Fruit fly (Drosophila melanogaster) whole organism, embryonic: ENCODE measurements around the gene CG5969.

Experiments
- Adf1 ChIP-seq: fragments of 200-800 bp; sonication (Bioruptor generic); IDR thresholded peaks from 2 replicates; pipeline ENCODE4 v1.3.6; 2022; ENCODE audit warnings: missing biosample characterization, missing genetic modification characterization
- Aef1 ChIP-seq: fragments of 200-800 bp; sonication (Bioruptor generic); IDR thresholded peaks from 3 replicates; pipeline ENCODE4 v1.3.6; 2022; ENCODE audit warnings: missing biosample characterization, missing genetic modification characterization
- CG10321 ChIP-seq: fragments of 200-800 bp; sonication (Bioruptor generic); IDR thresholded peaks from 2 replicates; pipeline ENCODE4 v1.3.6; 2022; ENCODE audit warnings: missing biosample characterization, missing genetic modification characterization
- CG10543 ChIP-seq: fragments of 200-800 bp; sonication (Bioruptor generic); optimal IDR thresholded peaks from 3 replicates; lab custom pipeline; 2017; ENCODE audit warnings: missing biosample characterization, mild to moderate bottlenecking, missing genetic modification characterization, moderate library complexity
- CG11093 ChIP-seq: fragments of 200-800 bp; sonication (Bioruptor generic); IDR thresholded peaks from 3 replicates; pipeline ENCODE4 v1.3.6; 2022; ENCODE audit warnings: missing biosample characterization, missing genetic modification characterization
- CG11247 ChIP-seq: fragments of 200-800 bp; sonication (Bioruptor generic); IDR thresholded peaks from 2 replicates; pipeline ENCODE4 v1.3.6; 2022; ENCODE audit warnings: missing biosample characterization, missing genetic modification characterization
- CG12071 ChIP-seq: fragments of 200-800 bp; sonication (Bioruptor generic); optimal IDR thresholded peaks from 3 replicates; lab custom pipeline; 2018; ENCODE audit warnings: missing biosample characterization, mild to moderate bottlenecking, missing genetic modification characterization
- CG1233 ChIP-seq: fragments of 200-800 bp; sonication (Bioruptor generic); optimal IDR thresholded peaks from 4 replicates; lab custom pipeline; 2018; ENCODE audit warnings: missing biosample characterization, mild to moderate bottlenecking, missing genetic modification characterization
- CG12769 ChIP-seq: fragments of 200-800 bp; sonication (Bioruptor generic); optimal IDR thresholded peaks from 2 replicates; lab custom pipeline; 2019; ENCODE audit warnings: missing biosample characterization, mild to moderate bottlenecking, missing genetic modification characterization, moderate library complexity
- CG13287 ChIP-seq: fragments of 200-800 bp; sonication (Bioruptor generic); IDR thresholded peaks from 2 replicates; pipeline ENCODE4 v1.3.6; 2022; ENCODE audit warnings: missing biosample characterization, missing genetic modification characterization; ENCODE audit not compliant: partially characterized antibody
- CG15601 ChIP-seq: fragments of 200-800 bp; sonication (Bioruptor generic); optimal IDR thresholded peaks from 3 replicates; lab custom pipeline; 2019; ENCODE audit warnings: missing biosample characterization, mild to moderate bottlenecking, missing genetic modification characterization, moderate library complexity
- CG2199 ChIP-seq: fragments of 200-800 bp; sonication (Bioruptor generic); IDR thresholded peaks from 3 replicates; pipeline ENCODE4 v1.3.6; 2022; ENCODE audit warnings: missing biosample characterization, missing genetic modification characterization
- CG3065 ChIP-seq: fragments of 200-800 bp; sonication (Bioruptor generic); optimal IDR thresholded peaks from 2 replicates; lab custom pipeline; 2016; ENCODE audit warnings: missing biosample characterization, missing genetic modification characterization
- CG4328 ChIP-seq: fragments of 200-800 bp; sonication (Bioruptor generic); optimal IDR thresholded peaks from 3 replicates; lab custom pipeline; 2017; ENCODE audit warnings: missing biosample characterization, missing genetic modification reagents, missing genetic modification characterization
- CG4424 ChIP-seq: fragments of 200-800 bp; sonication (Bioruptor generic); optimal IDR thresholded peaks from 3 replicates; lab custom pipeline; 2016; ENCODE audit warnings: missing biosample characterization, missing genetic modification characterization
- CG6683 ChIP-seq: fragments of 200-800 bp; sonication (Bioruptor generic); optimal IDR thresholded peaks from 2 replicates; lab custom pipeline; 2017; ENCODE audit warnings: missing biosample characterization, mild to moderate bottlenecking, missing genetic modification characterization, missing genetic modification reagents
- Gug ChIP-seq: fragments of 200-800 bp; sonication (Bioruptor generic); IDR thresholded peaks from 4 replicates; pipeline ENCODE4 v1.3.6; 2022; ENCODE audit warnings: missing biosample characterization, missing genetic modification characterization
- HLH3B ChIP-seq: fragments of 200-800 bp; sonication (Bioruptor generic); IDR thresholded peaks from 2 replicates; pipeline ENCODE4 v1.3.6; 2022; ENCODE audit warnings: missing biosample characterization, missing genetic modification characterization
- HmgZ ChIP-seq: fragments of 200-800 bp; sonication (Bioruptor generic); optimal IDR thresholded peaks from 2 replicates; lab custom pipeline; 2018; ENCODE audit warnings: missing biosample characterization, mild to moderate bottlenecking, missing genetic modification characterization
- Kr ChIP-seq: fragments of 200-800 bp; sonication (Bioruptor generic); optimal IDR thresholded peaks from 2 replicates; lab custom pipeline; 2017; ENCODE audit warnings: missing biosample characterization, mild to moderate bottlenecking, missing genetic modification characterization
- MBD-R2 ChIP-seq: fragments of 200-800 bp; sonication (Bioruptor generic); IDR thresholded peaks from 2 replicates; pipeline ENCODE4 v1.3.6; 2022; ENCODE audit warnings: missing biosample characterization, missing genetic modification characterization
- Med ChIP-seq: fragments of 200-800 bp; sonication (Bioruptor generic); peaks from one replicate; lab custom pipeline; 2016; ENCODE audit warnings: missing biosample characterization, missing genetic modification characterization, mild to moderate bottlenecking, inconsistent platforms, moderate library complexity
- Meics ChIP-seq: fragments of 200-800 bp; sonication (Bioruptor generic); optimal IDR thresholded peaks from 2 replicates; lab custom pipeline; 2017; ENCODE audit warnings: missing biosample characterization, mild to moderate bottlenecking, missing genetic modification characterization
- PHDP ChIP-seq: fragments of 200-800 bp; sonication (Bioruptor generic); optimal IDR thresholded peaks from 3 replicates; lab custom pipeline; 2018; ENCODE audit warnings: missing biosample characterization, mild to moderate bottlenecking, missing genetic modification characterization, moderate library complexity
- Ptx1 ChIP-seq: fragments of 200-800 bp; sonication (Bioruptor generic); IDR thresholded peaks from 2 replicates; pipeline ENCODE4 v1.3.6; 2022; ENCODE audit warnings: missing biosample characterization, missing genetic modification characterization
- Rfx ChIP-seq: fragments of 200-800 bp; sonication (Bioruptor generic); IDR thresholded peaks from 2 replicates; pipeline ENCODE4 v1.3.6; 2022; ENCODE audit warnings: missing biosample characterization, missing genetic modification characterization
- Stat92E ChIP-seq, 3 experiments: fragments of >200 bp in 2 of 3; fragments of 200-800 bp in 1 of 3; sonication (Bioruptor generic) in 1 of 3; optimal IDR thresholded peaks; 2 replicates each; lab custom pipeline; 2017 to 2019; ENCODE audit warnings: missing biosample characterization in 3 of 3, missing genetic modification characterization in 3 of 3, mild to moderate bottlenecking in 1 of 3, moderate library complexity in 1 of 3
- caup ChIP-seq: fragments of 200-800 bp; sonication (Bioruptor generic); optimal IDR thresholded peaks from 3 replicates; lab custom pipeline; 2017; ENCODE audit warnings: missing biosample characterization, mild to moderate bottlenecking, missing genetic modification characterization, moderate library complexity; ENCODE audit not compliant: severe bottlenecking
- chinmo ChIP-seq: fragments of 200-800 bp; sonication (Bioruptor generic); IDR thresholded peaks from 4 replicates; pipeline ENCODE4 v1.3.6; 2022; ENCODE audit warnings: missing biosample characterization, missing genetic modification characterization; ENCODE audit not compliant: partially characterized antibody
- crol ChIP-seq: fragments of 200-800 bp; sonication (Bioruptor generic); IDR thresholded peaks from 2 replicates; pipeline ENCODE4 v1.3.6; 2022; ENCODE audit warnings: missing biosample characterization, missing genetic modification characterization
- cwo ChIP-seq: fragments of 200-800 bp; sonication (Bioruptor generic); optimal IDR thresholded peaks from 3 replicates; lab custom pipeline; 2017; ENCODE audit warnings: missing biosample characterization, missing genetic modification characterization, mild to moderate bottlenecking, moderate library complexity, missing genetic modification reagents
- exex ChIP-seq: fragments of 200-800 bp; sonication (Bioruptor generic); optimal IDR thresholded peaks from 4 replicates; lab custom pipeline; 2018; ENCODE audit warnings: missing biosample characterization, mild to moderate bottlenecking, missing genetic modification characterization, moderate library complexity
- gro ChIP-seq: fragments of 200-800 bp; sonication (Bioruptor generic); optimal IDR thresholded peaks from 2 replicates; lab custom pipeline; 2016; ENCODE audit warnings: missing biosample characterization, missing genetic modification characterization
- kni ChIP-seq: fragments of 200-800 bp; sonication (Bioruptor generic); optimal IDR thresholded peaks from 3 replicates; lab custom pipeline; 2017; ENCODE audit warnings: mild to moderate bottlenecking, missing biosample characterization, missing genetic modification reagents, missing genetic modification characterization
- luna ChIP-seq: fragments of 200-800 bp; sonication (Bioruptor generic); optimal IDR thresholded peaks from 2 replicates; lab custom pipeline; 2016; ENCODE audit warnings: missing biosample characterization, missing genetic modification characterization
- mam ChIP-seq: fragments of 200-800 bp; sonication (Bioruptor generic); optimal IDR thresholded peaks from 3 replicates; lab custom pipeline; 2016; ENCODE audit warnings: missing biosample characterization, missing genetic modification characterization
- mirr ChIP-seq: fragments of 200-800 bp; sonication (Bioruptor generic); optimal IDR thresholded peaks from 3 replicates; lab custom pipeline; 2018; ENCODE audit warnings: missing biosample characterization, mild to moderate bottlenecking, missing genetic modification characterization
- nau ChIP-seq: fragments of 200-800 bp; sonication (Bioruptor generic); optimal IDR thresholded peaks from 3 replicates; lab custom pipeline; 2017; ENCODE audit warnings: missing biosample characterization, mild to moderate bottlenecking, missing genetic modification characterization, missing genetic modification reagents
- sd ChIP-seq: fragments of 200-800 bp; sonication (Bioruptor generic); optimal IDR thresholded peaks from 3 replicates; lab custom pipeline; 2018; ENCODE audit warnings: missing biosample characterization, mild to moderate bottlenecking, missing genetic modification characterization, moderate library complexity
- sisA ChIP-seq: fragments of 200-800 bp; sonication (Bioruptor generic); IDR thresholded peaks from 2 replicates; pipeline ENCODE4 v1.3.6; 2022; ENCODE audit warnings: missing biosample characterization, missing genetic modification characterization
- sr ChIP-seq: fragments of 200-800 bp; sonication (Bioruptor generic); IDR thresholded peaks from 3 replicates; pipeline ENCODE4 v1.3.6; 2022; ENCODE audit warnings: missing biosample characterization, missing genetic modification characterization
- sug ChIP-seq: fragments of 200-800 bp; optimal IDR thresholded peaks from 2 replicates; lab custom pipeline; 2019; ENCODE audit warnings: missing biosample characterization, mild to moderate bottlenecking, missing genetic modification characterization, moderate library complexity

CG5969 gene

DNA sequence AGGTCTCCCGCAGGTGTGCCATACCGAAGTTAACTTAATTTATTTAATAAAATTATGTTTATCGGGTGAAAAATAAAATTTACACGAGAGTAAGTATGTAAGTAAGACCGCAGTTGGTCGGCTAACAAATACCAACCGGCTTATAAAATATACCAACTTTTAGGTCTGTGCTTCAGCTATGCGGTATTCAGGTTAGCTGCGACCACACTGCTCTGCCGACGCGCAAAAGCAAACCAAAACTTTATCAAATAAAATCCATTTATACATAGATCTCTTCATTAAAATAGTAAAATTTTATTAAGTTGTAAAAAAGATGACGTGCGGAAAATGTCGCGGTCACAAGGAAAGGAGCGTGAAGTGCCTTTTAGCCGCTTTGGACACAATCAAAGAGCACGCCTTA lies 37.5 kb upstream of the CG5969 start, which contains the start of the genes mRpL15 and CtIP (continued):
- TF ChIP-seq CG15601 = no peak
- TF ChIP-seq sug = peak; percentile 1

DNA sequence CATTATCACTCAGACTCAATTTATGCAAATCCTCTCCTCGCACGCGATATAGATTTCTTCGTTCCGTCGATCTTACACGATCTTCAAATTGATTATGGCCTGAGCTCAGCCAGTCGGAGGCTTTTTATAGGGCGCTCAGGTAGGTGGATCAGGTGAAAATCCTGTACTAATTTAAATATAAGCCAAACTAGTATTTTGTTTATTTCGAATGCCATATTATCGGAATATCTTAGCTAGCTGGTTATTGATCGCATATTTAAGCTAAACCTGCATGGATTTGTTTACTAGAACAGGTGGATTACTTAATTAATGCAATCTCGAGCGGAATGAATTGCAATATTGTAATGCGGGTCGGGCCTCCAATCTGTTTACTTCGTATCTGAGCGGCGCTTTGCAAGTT lies 33.8 kb upstream of the CG5969 start, which contains the start of gene Hpd:
Gene Hpd, minus strand, starts transcription at position 101 of the 400 bp plus-strand sequence.
- TF ChIP-seq chinmo (0 out of 4 replicates have a peak, but pooled peaks have one; percentile 8), mirr (GFP tag; lab: Kevin White, UChicago) (no peak), HLH3B (GFP tag; lab: Robert Waterston, UW) (no peak)

dm6 chr3L:20440902-20441429 lies 32.6 kb upstream of the CG5969 start:
- TF ChIP-seq CG11247 (GFP tag; lab: Robert Waterston, UW) (0 out of 2 replicates have a peak, but pooled peaks have one; percentile 9), CG2199 (GFP tag; lab: Robert Waterston, UW) (no peak), mam (GFP tag; lab: Kevin White, UChicago) (no peak), sr (GFP tag; lab: Robert Waterston, UW) (peak; percentile 98), Rfx (0 out of 2 replicates have a peak, but pooled peaks have one; percentile 5), mirr (GFP tag; lab: Kevin White, UChicago) (peak; percentile 53), CG13287 (GFP tag; lab: Robert Waterston, UW) (no peak), HmgZ (tag; lab: Kevin White, UChicago) (no peak), Med (peak; percentile 74), gro (GFP tag; lab: Kevin White, UChicago) (peak; percentile 37), sd (tag; lab: Kevin White, UChicago) (peak; percentile 5), CG12769 (tag; lab: Kevin White, UChicago) (peak; percentile 92), cwo (GFP tag; lab: Kevin White, UChicago) (peak; percentile 17), Ptx1 (0 out of 2 replicates have a peak, but pooled peaks have one; percentile 5), nau (GFP tag; lab: Kevin White, UChicago) (peak; percentile 92), luna (GFP tag; lab: Kevin White, UChicago) (no peak), chinmo (peak; percentile 30; the same call in 1 of the 4 replicates), CG10543 (peak; percentile 53), crol (GFP tag; lab: Robert Waterston, UW) (peak; percentile 25; the same call in 1 of the 2 replicates), CG4328 (GFP tag; lab: Kevin White, UChicago) (peak; percentile 44)
- TF ChIP-seq, all 482 proteins: peak for 15

DNA sequence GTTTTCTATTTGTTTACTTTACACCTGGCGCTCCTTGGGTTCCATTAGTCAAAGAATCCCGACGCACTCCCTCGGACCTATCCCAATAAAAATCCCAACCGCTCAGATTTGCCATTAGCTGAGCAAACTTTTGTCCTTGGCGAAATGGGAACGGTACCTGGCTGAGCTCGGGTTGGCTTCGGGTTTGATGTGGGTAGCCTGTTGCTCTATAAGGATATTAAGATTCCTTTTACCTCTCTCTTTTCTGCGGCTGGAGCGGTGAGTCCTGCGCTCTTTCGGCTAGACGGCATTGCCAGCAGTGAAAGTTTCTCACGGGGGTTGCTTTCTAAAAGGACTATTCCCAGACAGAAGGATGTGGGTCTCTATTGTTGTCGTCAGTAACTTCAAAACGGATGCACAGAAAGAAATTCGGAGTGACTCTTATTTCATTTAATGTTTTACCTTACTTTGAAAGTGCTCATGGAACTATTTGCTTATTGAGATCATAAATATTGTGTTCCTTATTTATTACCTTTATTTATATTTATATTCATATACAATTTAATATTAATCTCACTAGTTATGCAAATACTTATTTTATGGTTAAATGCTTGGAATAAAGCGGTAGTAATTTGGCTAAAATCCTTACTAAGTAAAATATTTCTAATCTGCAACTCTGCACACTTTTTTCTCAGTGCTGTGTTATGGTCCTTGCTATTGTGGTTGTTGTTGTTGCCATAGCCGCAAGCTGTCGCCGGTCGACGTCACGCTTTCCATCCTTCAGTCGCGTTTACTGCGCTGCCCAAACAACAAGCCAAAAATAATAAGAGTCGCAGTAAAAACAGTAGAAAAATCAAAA lies 31.7 kb upstream of the CG5969 start, which contains the start of gene CG5910:
Gene CG5910, plus strand, starts transcription at position 788 of the 838 bp plus-strand sequence.
- TF ChIP-seq MBD-R2 = no peak
- TF ChIP-seq CG12071 (GFP tag; lab: Kevin White, UChicago) = no peak
- TF ChIP-seq CG1233 (GFP tag; lab: Kevin White, UChicago) = peak; percentile 89
- peak; percentile 91 for TF ChIP-seq PHDP (tag; lab: Kevin White, UChicago)
- no peak for TF ChIP-seq CG10321
- 0 out of 2 replicates have a peak, but pooled peaks have one; percentile 44 for TF ChIP-seq Adf1 (GFP tag; lab: Robert Waterston, UW)
- peak; percentile 64; the same call in 1 of the 3 replicates for TF ChIP-seq CG11093 (GFP tag; lab: Robert Waterston, UW)
- peak; percentile 84 for TF ChIP-seq sisA (GFP tag; lab: Robert Waterston, UW)
- peak; percentile 91 for TF ChIP-seq caup (GFP tag; lab: Kevin White, UChicago)
- TF ChIP-seq CG6683 = peak; percentile 87
- peak; percentile 51; the same call in 1 of the 4 replicates for TF ChIP-seq Gug
- peak; percentile 88 for TF ChIP-seq CG4424 (GFP tag; lab: Kevin White, UChicago)
- peak; percentile 73 for TF ChIP-seq CG3065 (GFP tag; lab: Kevin White, UChicago)
- TF ChIP-seq Stat92E (GFP tag; optimal IDR thresholded peaks at IDR 0.05; lab: Kevin White, UChicago) = peak in 1 of 3 experiments; percentile 7
- peak; percentile 63 for TF ChIP-seq exex
- TF ChIP-seq kni = no peak
- TF ChIP-seq Aef1 = peak; percentile 74
- TF ChIP-seq CG2199 (GFP tag; lab: Robert Waterston, UW) = no peak
- TF ChIP-seq Meics (GFP tag; lab: Kevin White, UChicago) = peak; percentile 94
- TF ChIP-seq Kr (GFP tag; lab: Kevin White, UChicago) = no peak
